Fruit fly (Drosophila melanogaster): Measurements from ENCODE around the gene CG1824.

DNA sequence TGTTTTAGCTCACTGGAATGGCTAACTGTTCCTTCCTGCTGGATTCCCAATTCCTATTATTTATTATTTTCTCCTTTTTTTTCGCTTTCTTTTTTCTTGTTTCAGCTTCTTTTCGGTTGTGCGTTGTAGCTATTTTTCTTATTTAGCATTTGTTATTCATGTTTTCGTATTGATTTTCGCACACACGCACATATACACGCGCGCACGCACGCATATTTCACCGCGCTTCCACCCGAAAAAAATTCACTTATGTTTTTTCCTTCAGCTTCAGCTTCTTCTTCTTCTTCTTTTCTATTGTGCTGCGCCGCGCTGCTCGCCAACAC is 12.8 kb downstream of the CG1824 start:
- TF ChIP-seq CG9705 (GFP tag; optimal IDR thresholded peaks at IDR 0.05) (no peak), Hr78 (GFP tag; optimal IDR thresholded peaks at IDR 0.05) (no peak), br (GFP tag; optimal IDR thresholded peaks at IDR 0.05) (no peak), Abd-B (GFP tag; optimal IDR thresholded peaks at IDR 0.05) (no peak), pan (optimal IDR thresholded peaks at IDR 0.05) (no peak), HLH106 (tag; optimal IDR thresholded peaks at IDR 0.05) (no peak), Dif (GFP tag; optimal IDR thresholded peaks at IDR 0.05; ENCODE audit: partially characterized antibody) (no peak), CrebA (GFP tag; optimal IDR thresholded peaks at IDR 0.05; ENCODE audit: borderline replicate concordance) (no peak), GATAd (GFP tag; optimal IDR thresholded peaks at IDR 0.05) (no peak), dsf (GFP tag; optimal IDR thresholded peaks at IDR 0.05; ENCODE audit: borderline replicate concordance) (no peak), brk (GFP tag; optimal IDR thresholded peaks at IDR 0.05) (no peak), sage (GFP tag; optimal IDR thresholded peaks at IDR 0.05) (no peak)

Data from whole organism, wandering third instar larva.